Worm (Caenorhabditis elegans) whole organism, midembryonic: ENCODE data around the gene F01D5.10.

Source experiments
- T22C8.4 ChIP-seq: fragments of 200-800 bp; sonication (Bioruptor generic); IDR thresholded peaks from 2 replicates; pipeline ENCODE4 v1.3.6; 2022; ENCODE audit warnings: missing genetic modification characterization, missing compliant biosample characterization
- cog-1 ChIP-seq: sonication (generic microtip); optimal IDR thresholded peaks from 2 replicates; lab custom pipeline; 2016; ENCODE audit warnings: missing genetic modification characterization, missing compliant biosample characterization
- med-1 ChIP-seq: sonication (generic microtip); optimal IDR thresholded peaks from 2 replicates; lab custom pipeline; 2017; ENCODE audit warnings: missing genetic modification characterization, mild to moderate bottlenecking, missing compliant biosample characterization, antibody characterized with exemption, missing genetic modification reagents; ENCODE audit not compliant: insufficient read depth

DNA sequence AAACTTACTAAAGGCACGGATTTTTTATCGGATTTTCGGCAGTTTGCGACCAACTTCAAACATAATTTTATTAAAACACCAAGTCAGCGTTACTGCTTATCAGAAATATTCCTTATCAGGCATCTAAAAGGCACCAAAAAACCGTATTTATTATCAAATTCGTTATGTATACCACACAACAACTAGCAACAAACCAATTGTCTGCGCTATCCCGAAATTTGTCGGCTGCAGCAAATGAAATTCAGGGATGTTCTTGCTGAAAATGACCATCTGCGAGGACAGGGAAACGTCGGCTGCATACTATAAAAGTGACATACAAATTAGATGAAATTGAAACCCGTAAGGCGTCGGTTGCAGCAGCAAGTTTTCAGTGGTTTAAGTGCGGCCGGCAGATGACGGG is 23.1 kb downstream of the F01D5.10 start:
- no peak for TF ChIP-seq cog-1 (tag; lab: Kevin White, UChicago)
- TF ChIP-seq med-1 = no peak
- no peak for TF ChIP-seq T22C8.4 (GFP tag; lab: Robert Waterston, UW)
